Worm (Caenorhabditis elegans): Measurements from ENCODE around the gene R11E3.1.

DNA sequence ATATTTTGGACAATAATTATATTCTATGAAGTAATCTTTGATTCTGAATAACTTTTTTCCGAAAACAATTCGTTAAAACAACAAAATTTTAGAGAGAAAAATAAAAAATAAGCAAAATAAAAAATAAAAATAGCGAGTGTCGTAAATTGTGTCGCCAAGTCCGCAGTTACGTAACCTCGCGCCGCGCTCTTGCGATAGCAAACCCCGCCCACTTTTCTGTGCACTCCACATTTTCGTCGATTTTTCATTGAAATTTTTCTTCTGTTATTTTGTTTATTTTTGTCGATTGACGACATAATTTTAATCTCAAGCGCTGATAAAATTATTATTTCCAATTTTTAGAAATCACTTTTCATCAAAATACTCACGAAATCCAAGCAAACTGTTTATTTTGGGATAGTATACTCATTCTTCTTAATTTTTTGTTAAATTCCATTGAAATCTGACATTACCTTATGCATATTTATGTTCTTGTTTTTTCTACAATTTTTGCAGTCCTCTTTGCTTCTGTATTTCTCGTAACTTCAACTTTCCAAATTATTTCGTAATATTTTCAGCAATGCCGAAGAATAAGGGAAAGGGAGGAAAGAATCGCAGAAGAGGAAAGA lies 20.9 kb downstream of the R11E3.1 start, which contains the start of gene eif-1.A:
- TF ChIP-seq pha-4 (tag; optimal IDR thresholded peaks at IDR 0.05): peak; percentile 33
- no peak for TF ChIP-seq elt-1 (tag; optimal IDR thresholded peaks at IDR 0.05; ENCODE audit: borderline replicate concordance, insufficient read depth)
- TF ChIP-seq lin-13 (tag; optimal IDR thresholded peaks at IDR 0.05): peak; percentile 44
- TF ChIP-seq mab-5 (tag; optimal IDR thresholded peaks at IDR 0.05): no peak
- TF ChIP-seq nhr-28 (tag; optimal IDR thresholded peaks at IDR 0.05): no peak
- TF ChIP-seq ztf-11 (tag; optimal IDR thresholded peaks at IDR 0.05): no peak

Measured in whole organism, mixed stage, embryonic.